Fruit fly (Drosophila melanogaster) S2 (cell line): ENCODE data around the gene Hsp70Aa.

ENCODE experiments used
- CG8478 ChIP-seq: fragments of >200 bp; optimal IDR thresholded peaks from 2 replicates; lab custom pipeline; 2018
- CTCF ChIP-seq, 2 experiments: fragments of >200 bp; optimal IDR thresholded peaks; 2 replicates each; lab custom pipeline; 2018

dm6 chr3R:11945450-11946317, 10.7 kb downstream of the Hsp70Aa start:
- TF ChIP-seq CG8478 (lab: Kevin White, UChicago): no peak
- TF ChIP-seq CTCF (optimal IDR thresholded peaks at IDR 0.05; lab: Kevin White, UChicago): no peak
